Fruit fly (Drosophila melanogaster) whole organism, prepupa: ENCODE data around the gene CG17919.
A peak's percentile ranks its signal among the peaks of the same experiment; 100 is the strongest.

Experiments
- Blimp-1 ChIP-seq: fragments of 200-800 bp; sonication (Bioruptor generic); optimal IDR thresholded peaks from 3 replicates; lab custom pipeline; 2017; ENCODE audit warnings: missing biosample characterization, missing genetic modification characterization, mild to moderate bottlenecking, moderate library complexity, missing genetic modification reagents
- CG10631 ChIP-seq: fragments of 200-800 bp; sonication (Bioruptor generic); optimal IDR thresholded peaks from 2 replicates; lab custom pipeline; 2016; ENCODE audit warnings: missing biosample characterization, missing genetic modification characterization
- CG10669 ChIP-seq: fragments of 200-800 bp; sonication (Bioruptor generic); optimal IDR thresholded peaks from 3 replicates; lab custom pipeline; 2018; ENCODE audit warnings: missing biosample characterization, mild to moderate bottlenecking, missing genetic modification characterization, moderate library complexity
- CG11294 ChIP-seq: fragments of 200-800 bp; sonication (Bioruptor generic); IDR thresholded peaks from 2 replicates; pipeline ENCODE4 v1.3.6; 2022; ENCODE audit warnings: missing biosample characterization, missing genetic modification characterization
- CG11762 ChIP-seq: fragments of 200-800 bp; sonication (Bioruptor generic); optimal IDR thresholded peaks from 3 replicates; lab custom pipeline; 2016; ENCODE audit warnings: missing biosample characterization, missing genetic modification characterization; ENCODE audit not compliant: insufficient read depth
- CG15336 ChIP-seq: fragments of 200-800 bp; sonication (Bioruptor generic); IDR thresholded peaks from 2 replicates; pipeline ENCODE4 v1.3.6; 2022; ENCODE audit warnings: missing biosample characterization, missing genetic modification characterization
- CG1621 ChIP-seq: fragments of 200-800 bp; sonication (Bioruptor generic); optimal IDR thresholded peaks from 3 replicates; lab custom pipeline; 2018; ENCODE audit warnings: missing biosample characterization, mild to moderate bottlenecking, missing genetic modification characterization
- CG3032 ChIP-seq: fragments of 200-800 bp; optimal IDR thresholded peaks from 2 replicates; lab custom pipeline; 2019; ENCODE audit warnings: missing biosample characterization, mild to moderate bottlenecking, missing genetic modification characterization, moderate library complexity
- CG31627 ChIP-seq: fragments of 200-800 bp; sonication (Bioruptor generic); optimal IDR thresholded peaks from 3 replicates; lab custom pipeline; 2016; ENCODE audit warnings: missing biosample characterization, missing genetic modification characterization
- CG32006 ChIP-seq: fragments of 200-800 bp; sonication (Bioruptor generic); optimal IDR thresholded peaks from 3 replicates; lab custom pipeline; 2017; ENCODE audit warnings: missing biosample characterization, mild to moderate bottlenecking, missing genetic modification characterization
- CG3919 ChIP-seq: fragments of 200-800 bp; sonication (Bioruptor generic); optimal IDR thresholded peaks from 3 replicates; lab custom pipeline; 2016; ENCODE audit warnings: missing biosample characterization, missing genetic modification characterization
- CG4318 ChIP-seq: fragments of 200-800 bp; sonication (Bioruptor generic); optimal IDR thresholded peaks from 3 replicates; lab custom pipeline; 2017; ENCODE audit warnings: missing biosample characterization, mild to moderate bottlenecking, missing genetic modification characterization
- CG6792 ChIP-seq: fragments of 200-800 bp; sonication (Bioruptor generic); optimal IDR thresholded peaks from 3 replicates; lab custom pipeline; 2016; ENCODE audit warnings: missing biosample characterization, missing genetic modification characterization
- CG6808 ChIP-seq: fragments of 200-800 bp; sonication (Bioruptor generic); optimal IDR thresholded peaks from 3 replicates; lab custom pipeline; 2017; ENCODE audit warnings: missing biosample characterization, missing genetic modification characterization, mild to moderate bottlenecking, moderate library complexity, missing genetic modification reagents
- CG6854 ChIP-seq: fragments of 200-800 bp; sonication (Bioruptor generic); optimal IDR thresholded peaks from 2 replicates; lab custom pipeline; 2017; ENCODE audit warnings: missing biosample characterization, mild to moderate bottlenecking, missing genetic modification characterization
- CG7368 ChIP-seq: fragments of 200-800 bp; sonication (Bioruptor generic); optimal IDR thresholded peaks from 3 replicates; lab custom pipeline; 2016; ENCODE audit warnings: missing biosample characterization, missing genetic modification characterization
- CG8119 ChIP-seq: fragments of 200-800 bp; sonication (Bioruptor generic); IDR thresholded peaks from 3 replicates; pipeline ENCODE4 v1.3.6; 2022; ENCODE audit warnings: missing biosample characterization, missing genetic modification characterization
- CG8632 ChIP-seq: fragments of 200-800 bp; sonication (Bioruptor generic); optimal IDR thresholded peaks from 3 replicates; lab custom pipeline; 2016; ENCODE audit warnings: missing biosample characterization, missing genetic modification characterization
- CG9139 ChIP-seq: fragments of 200-800 bp; sonication (Bioruptor generic); optimal IDR thresholded peaks from 3 replicates; lab custom pipeline; 2017; ENCODE audit warnings: missing biosample characterization, mild to moderate bottlenecking, missing genetic modification characterization
- Eip78C ChIP-seq: fragments of 200-800 bp; sonication (Bioruptor generic); peaks from one replicate; lab custom pipeline; 2016; ENCODE audit warnings: missing biosample characterization, missing genetic modification characterization
- Eip93F ChIP-seq: fragments of 200-800 bp; sonication (Bioruptor generic); optimal IDR thresholded peaks from 2 replicates; lab custom pipeline; 2016; ENCODE audit warnings: missing biosample characterization, mild to moderate bottlenecking, missing genetic modification characterization
- Ets21C ChIP-seq: fragments of 200-800 bp; sonication (Bioruptor generic); optimal IDR thresholded peaks from 3 replicates; lab custom pipeline; 2016; ENCODE audit warnings: missing biosample characterization, missing genetic modification characterization
- Ets96B ChIP-seq: fragments of 200-800 bp; optimal IDR thresholded peaks from 2 replicates; lab custom pipeline; 2019; ENCODE audit warnings: missing biosample characterization, mild to moderate bottlenecking, missing genetic modification characterization, moderate library complexity
- Gug ChIP-seq: fragments of 200-800 bp; sonication (Bioruptor generic); IDR thresholded peaks from 2 replicates; pipeline ENCODE4 v1.3.6; 2022; ENCODE audit warnings: missing biosample characterization, missing genetic modification characterization
- Hr38 ChIP-seq: sonication (Bioruptor generic); optimal IDR thresholded peaks from 2 replicates; lab custom pipeline; 2016; ENCODE audit warnings: missing biosample characterization, missing genetic modification characterization
- Hr39 ChIP-seq: fragments of 200-800 bp; sonication (Bioruptor generic); optimal IDR thresholded peaks from 2 replicates; lab custom pipeline; 2016; ENCODE audit warnings: missing biosample characterization, missing genetic modification characterization
- Hr4 ChIP-seq: fragments of 200-800 bp; sonication (Bioruptor generic); optimal IDR thresholded peaks from 3 replicates; lab custom pipeline; 2016; ENCODE audit warnings: missing biosample characterization, missing genetic modification characterization
- Met ChIP-seq: fragments of 200-800 bp; sonication (Bioruptor generic); optimal IDR thresholded peaks from 3 replicates; lab custom pipeline; 2016; ENCODE audit warnings: missing biosample characterization, missing genetic modification characterization
- Smox ChIP-seq: fragments of 200-800 bp; sonication (Bioruptor generic); optimal IDR thresholded peaks from 3 replicates; lab custom pipeline; 2016; ENCODE audit warnings: missing biosample characterization, missing genetic modification characterization
- Sox102F ChIP-seq: fragments of 200-800 bp; sonication (Bioruptor generic); optimal IDR thresholded peaks from 2 replicates; lab custom pipeline; 2016; ENCODE audit warnings: missing biosample characterization, mild to moderate bottlenecking, missing genetic modification characterization
- Sox15 ChIP-seq: fragments of 200-800 bp; sonication (Bioruptor generic); optimal IDR thresholded peaks from 3 replicates; lab custom pipeline; 2016; ENCODE audit warnings: missing biosample characterization, missing genetic modification characterization
- achi ChIP-seq: fragments of 200-800 bp; sonication (Bioruptor generic); optimal IDR thresholded peaks from 3 replicates; lab custom pipeline; 2016; ENCODE audit warnings: missing biosample characterization, missing genetic modification characterization
- acj6 ChIP-seq: fragments of 200-800 bp; sonication (Bioruptor generic); optimal IDR thresholded peaks from 3 replicates; lab custom pipeline; 2016; ENCODE audit warnings: missing biosample characterization, missing genetic modification characterization
- cyc ChIP-seq: fragments of 200-800 bp; sonication (Bioruptor generic); optimal IDR thresholded peaks from 3 replicates; lab custom pipeline; 2016; ENCODE audit warnings: missing biosample characterization, missing genetic modification characterization
- dsx ChIP-seq: fragments of 200-800 bp; optimal IDR thresholded peaks from 3 replicates; lab custom pipeline; 2019; ENCODE audit warnings: missing biosample characterization, mild to moderate bottlenecking, missing genetic modification characterization, moderate library complexity; ENCODE audit not compliant: poor library complexity, severe bottlenecking
- esn ChIP-seq: fragments of 200-800 bp; sonication (Bioruptor generic); optimal IDR thresholded peaks from 2 replicates; lab custom pipeline; 2016; ENCODE audit warnings: missing biosample characterization, mild to moderate bottlenecking, missing genetic modification characterization, moderate library complexity
- fd59A ChIP-seq: fragments of 200-800 bp; sonication (Bioruptor generic); optimal IDR thresholded peaks from 2 replicates; lab custom pipeline; 2017; ENCODE audit warnings: missing biosample characterization, mild to moderate bottlenecking, missing genetic modification characterization, missing genetic modification reagents
- fd85E ChIP-seq: fragments of 200-800 bp; sonication (Bioruptor generic); optimal IDR thresholded peaks from 3 replicates; lab custom pipeline; 2016; ENCODE audit warnings: missing biosample characterization, missing genetic modification characterization
- lz ChIP-seq: fragments of 200-800 bp; sonication (Bioruptor generic); optimal IDR thresholded peaks from 3 replicates; lab custom pipeline; 2016; ENCODE audit warnings: missing biosample characterization, missing genetic modification characterization
- net ChIP-seq: fragments of 200-800 bp; sonication (Bioruptor generic); optimal IDR thresholded peaks from 3 replicates; lab custom pipeline; 2016; ENCODE audit warnings: missing biosample characterization, missing genetic modification characterization
- pdm3 ChIP-seq: fragments of 200-800 bp; sonication (Bioruptor generic); optimal IDR thresholded peaks from 3 replicates; lab custom pipeline; 2016; ENCODE audit warnings: missing biosample characterization, missing genetic modification characterization
- salr ChIP-seq, 2 experiments: fragments of 200-800 bp; sonication (Bioruptor generic); optimal IDR thresholded peaks; 3 replicates each; lab custom pipeline; 2016 to 2018; ENCODE audit warnings: missing biosample characterization in 2 of 2, missing genetic modification characterization in 2 of 2, mild to moderate bottlenecking in 1 of 2
- spab ChIP-seq: fragments of 200-800 bp; sonication (Bioruptor generic); optimal IDR thresholded peaks from 2 replicates; lab custom pipeline; 2017; ENCODE audit warnings: missing biosample characterization, mild to moderate bottlenecking, missing genetic modification characterization, missing genetic modification reagents
- ss ChIP-seq, 2 experiments: fragments of 200-800 bp; sonication (Bioruptor generic); optimal IDR thresholded peaks; 2 replicates in 1 of 2; 3 replicates in 1 of 2; lab custom pipeline; 2017 to 2018; ENCODE audit warnings: mild to moderate bottlenecking in 2 of 2, missing biosample characterization in 2 of 2, missing genetic modification characterization in 2 of 2, moderate library complexity in 1 of 2
- svp ChIP-seq: fragments of 200-800 bp; sonication (Bioruptor generic); peaks from one replicate; lab custom pipeline; 2016; ENCODE audit warnings: missing biosample characterization, missing genetic modification characterization
- topi ChIP-seq: fragments of 200-800 bp; sonication (Bioruptor generic); optimal IDR thresholded peaks from 3 replicates; lab custom pipeline; 2016; ENCODE audit warnings: missing biosample characterization, missing genetic modification characterization

CG17919 gene

dm6 chr3R:6353624-6354352 lies 10.0 kb downstream of the CG17919 start (continued):
- TF ChIP-seq CG31627: peak; percentile 76
- no peak for TF ChIP-seq CG10669 (GFP tag; lab: Kevin White, UChicago)
- peak; percentile 83 for TF ChIP-seq acj6
- no peak for TF ChIP-seq ss (GFP tag; optimal IDR thresholded peaks at IDR 0.05; lab: Kevin White, UChicago)
- TF ChIP-seq CG6792 (GFP tag; lab: Kevin White, UChicago): peak; percentile 81
- peak; percentile 82; the same call in 1 of the 2 replicates for TF ChIP-seq CG15336 (GFP tag; lab: Robert Waterston, UW)
- TF ChIP-seq CG1621 (tag; lab: Kevin White, UChicago): no peak
- peak; percentile 81 for TF ChIP-seq Hr39 (GFP tag; lab: Kevin White, UChicago)
- TF ChIP-seq svp (GFP tag; lab: Kevin White, UChicago): peak; percentile 93

dm6 chr3R:6354408-6354807 lies 10.6 kb downstream of the CG17919 start:
- TF ChIP-seq svp (GFP tag; lab: Kevin White, UChicago) (peak; percentile 90), CG1621 (tag; lab: Kevin White, UChicago) (no peak)

- no peak for TF ChIP-seq CG8632 (GFP tag; lab: Kevin White, UChicago)
- TF ChIP-seq CG11762 (GFP tag; lab: Kevin White, UChicago): peak; percentile 24
- TF ChIP-seq fd85E (GFP tag; lab: Kevin White, UChicago): no peak
- peak; percentile 14; the same call in 1 of the 2 replicates for TF ChIP-seq CG11294
- TF ChIP-seq Ets96B: no peak
- TF ChIP-seq Hr4 (GFP tag; lab: Kevin White, UChicago): no peak
- peak; percentile 32 for TF ChIP-seq cyc (GFP tag; lab: Kevin White, UChicago)
- no peak for TF ChIP-seq CG6854 (GFP tag; lab: Kevin White, UChicago)
- TF ChIP-seq Gug: no peak
- no peak for TF ChIP-seq Eip78C (GFP tag; lab: Kevin White, UChicago)
- no peak for TF ChIP-seq Met (GFP tag; lab: Kevin White, UChicago)
- no peak for TF ChIP-seq dsx (GFP tag; lab: Kevin White, UChicago)
- TF ChIP-seq topi (GFP tag; lab: Kevin White, UChicago): no peak
- peak; percentile 46 for TF ChIP-seq lz (GFP tag; lab: Kevin White, UChicago)
- TF ChIP-seq salr (GFP tag; optimal IDR thresholded peaks at IDR 0.05; lab: Kevin White, UChicago): no peak
- no peak for TF ChIP-seq CG10631 (GFP tag; lab: Kevin White, UChicago)
- TF ChIP-seq Sox102F (GFP tag; lab: Kevin White, UChicago): no peak
- no peak for TF ChIP-seq ss (GFP tag; optimal IDR thresholded peaks at IDR 0.05; lab: Kevin White, UChicago)
- TF ChIP-seq CG8119 (GFP tag; lab: Robert Waterston, UW): no peak
- TF ChIP-seq CG1621 (tag; lab: Kevin White, UChicago): no peak
- no peak for TF ChIP-seq Ets21C (GFP tag; lab: Kevin White, UChicago)
- TF ChIP-seq pdm3 (GFP tag; lab: Kevin White, UChicago): no peak
- TF ChIP-seq fd59A (GFP tag; lab: Kevin White, UChicago): no peak
- TF ChIP-seq CG3919 (GFP tag; lab: Kevin White, UChicago): no peak
- TF ChIP-seq CG32006 (GFP tag; lab: Kevin White, UChicago): no peak
- TF ChIP-seq Blimp-1 (GFP tag; lab: Kevin White, UChicago): no peak
- TF ChIP-seq CG6792 (GFP tag; lab: Kevin White, UChicago): no peak
- TF ChIP-seq Eip93F: no peak
- no peak for TF ChIP-seq Sox15
- TF ChIP-seq Smox (GFP tag; lab: Kevin White, UChicago): no peak
- TF ChIP-seq CG6808 (GFP tag; lab: Kevin White, UChicago): no peak
- no peak for TF ChIP-seq CG4318 (GFP tag; lab: Kevin White, UChicago)
- TF ChIP-seq CG7368: no peak
- TF ChIP-seq Hr38 (GFP tag; lab: Kevin White, UChicago): no peak
- TF ChIP-seq CG3032 (tag; lab: Kevin White, UChicago): no peak
- TF ChIP-seq CG9139 (GFP tag; lab: Kevin White, UChicago): no peak
- no peak for TF ChIP-seq achi (GFP tag; lab: Kevin White, UChicago)
- TF ChIP-seq net (GFP tag; lab: Kevin White, UChicago): no peak
- TF ChIP-seq spab (GFP tag; lab: Kevin White, UChicago): no peak
- TF ChIP-seq esn (GFP tag; lab: Kevin White, UChicago): peak; percentile 32
- TF ChIP-seq Hr39 (GFP tag; lab: Kevin White, UChicago): no peak
Observed at dm6 chr3R:6368100-6368499, 24.3 kb downstream of the CG17919 start, which contains the start of gene CG42724. Gene CG42724, minus strand, starts transcription at chr3R:6368288.
